Fruit fly (Drosophila melanogaster) Kc167 (cell line): ENCODE data around the gene CG32772.

Experiments
- Myc ChIP-seq: fragments of >200 bp; optimal IDR thresholded peaks from 2 replicates; lab custom pipeline; 2017; ENCODE audit warnings: missing external identifiers
- Sin3A ChIP-seq: fragments of >200 bp; optimal IDR thresholded peaks from 2 replicates; lab custom pipeline; 2018; ENCODE audit warnings: missing external identifiers
- h ChIP-seq: fragments of >200 bp; optimal IDR thresholded peaks from 3 replicates; lab custom pipeline; 2018; ENCODE audit warnings: missing external identifiers
- insv ChIP-seq: fragments of >200 bp; optimal IDR thresholded peaks from 3 replicates; lab custom pipeline; 2018; ENCODE audit warnings: missing external identifiers
- psq ChIP-seq: fragments of >200 bp; optimal IDR thresholded peaks from 2 replicates; lab custom pipeline; 2017; ENCODE audit warnings: missing external identifiers
- ttk ChIP-seq: sonication (Bioruptor generic); optimal IDR thresholded peaks from 2 replicates; lab custom pipeline; 2017; ENCODE audit warnings: missing external identifiers

The CG32772 gene

dm6 chrX:4941512-4941911 is 32.6 kb downstream of the CG32772 start:
- no peak for TF ChIP-seq ttk (lab: Kevin White, UChicago)
- no peak for TF ChIP-seq insv (lab: Kevin White, UChicago)
- no peak for TF ChIP-seq h (lab: Kevin White, UChicago)
- TF ChIP-seq Sin3A (lab: Kevin White, UChicago): no peak
- TF ChIP-seq Myc: no peak
- no peak for TF ChIP-seq psq (lab: Kevin White, UChicago)

dm6 chrX:4943505-4943904 is 34.6 kb downstream of the CG32772 start:
- no peak for TF ChIP-seq h (lab: Kevin White, UChicago)
- TF ChIP-seq Myc: no peak
- TF ChIP-seq Sin3A (lab: Kevin White, UChicago): no peak
- no peak for TF ChIP-seq psq (lab: Kevin White, UChicago)
- TF ChIP-seq ttk (lab: Kevin White, UChicago): no peak
- no peak for TF ChIP-seq insv (lab: Kevin White, UChicago)

dm6 chrX:4955788-4956442 is 47.0 kb downstream of the CG32772 start:
- TF ChIP-seq h (lab: Kevin White, UChicago) (no peak), Sin3A (lab: Kevin White, UChicago) (no peak), insv (lab: Kevin White, UChicago) (no peak), psq (lab: Kevin White, UChicago) (no peak), Myc (no peak), ttk (lab: Kevin White, UChicago) (no peak)

dm6 chrX:4958872-4959271 is 50.0 kb downstream of the CG32772 start:
- TF ChIP-seq Sin3A (lab: Kevin White, UChicago) (no peak), psq (lab: Kevin White, UChicago) (no peak), h (lab: Kevin White, UChicago) (no peak), ttk (lab: Kevin White, UChicago) (no peak), Myc (no peak), insv (lab: Kevin White, UChicago) (no peak)

- TF ChIP-seq Myc: no peak
- no peak for TF ChIP-seq h (lab: Kevin White, UChicago)
- no peak for TF ChIP-seq psq (lab: Kevin White, UChicago)
- no peak for TF ChIP-seq insv (lab: Kevin White, UChicago)
- TF ChIP-seq ttk (lab: Kevin White, UChicago): no peak
- no peak for TF ChIP-seq Sin3A (lab: Kevin White, UChicago)
Measured at dm6 chrX:4961028-4961427, 52.1 kb downstream of the CG32772 start, which contains the start of gene CG15468. Gene CG15468, minus strand, starts transcription at chrX:4961128.

- TF ChIP-seq Myc: no peak
- TF ChIP-seq Sin3A (lab: Kevin White, UChicago): no peak
- no peak for TF ChIP-seq h (lab: Kevin White, UChicago)
- no peak for TF ChIP-seq psq (lab: Kevin White, UChicago)
- TF ChIP-seq ttk (lab: Kevin White, UChicago): no peak
- no peak for TF ChIP-seq insv (lab: Kevin White, UChicago)
Measured at dm6 chrX:4962964-4963363, 54.1 kb downstream of the CG32772 start.
